Fruit fly (Drosophila melanogaster): ENCODE results near the gene CG3386.

The CG3386 gene

DNA sequence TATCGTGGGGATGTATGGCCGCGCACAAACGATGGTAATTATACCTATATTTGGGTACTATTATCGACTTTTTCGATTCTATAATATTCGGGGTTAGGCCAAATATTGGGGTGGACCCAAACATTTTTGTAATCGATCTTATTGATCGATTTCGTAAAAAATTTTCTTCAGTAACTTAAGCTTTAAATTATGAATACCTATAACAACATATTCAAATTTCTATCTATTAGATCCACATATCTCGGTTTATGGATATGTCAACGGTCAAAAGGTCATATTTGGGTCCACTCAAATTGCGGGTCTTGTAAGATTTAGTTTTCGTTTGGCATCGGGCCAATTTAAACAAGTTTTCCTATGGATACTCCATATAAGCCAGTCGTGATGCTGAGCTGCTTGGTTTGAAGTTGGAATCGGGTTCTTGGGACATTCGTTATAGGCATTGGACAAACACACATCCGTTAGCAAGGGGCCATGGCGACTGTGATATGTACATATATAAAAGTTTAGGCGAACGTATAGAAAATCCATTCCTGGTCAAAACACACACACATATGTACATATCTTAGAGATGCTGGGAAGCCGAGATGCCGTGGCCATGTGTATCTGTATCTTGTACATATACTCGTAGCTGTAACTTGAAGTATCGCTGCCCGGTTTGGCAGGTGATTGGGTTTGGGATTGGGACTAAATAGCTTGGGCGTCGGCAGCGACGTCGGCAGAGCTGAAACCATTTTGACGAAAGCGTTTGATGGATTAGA lies 18.1 kb upstream of the CG3386 start:
- TF ChIP-seq Pif1A (GFP tag; optimal IDR thresholded peaks at IDR 0.05) = peak; percentile 62
- TF ChIP-seq CG32121 (GFP tag; IDR thresholded peaks at IDR 0.05) = peak; percentile 25; the same call in 1 of the 2 replicates
- peak; percentile 23 for TF ChIP-seq Pif1B (GFP tag; optimal IDR thresholded peaks at IDR 0.05)
- TF ChIP-seq CG13204 (GFP tag; optimal IDR thresholded peaks at IDR 0.05) = no peak
- TF ChIP-seq CG9948 (tag; optimal IDR thresholded peaks at IDR 0.05) = peak; percentile 26
- peak; percentile 58 for TF ChIP-seq CG12605 (GFP tag; IDR thresholded peaks at IDR 0.05)
- no peak for TF ChIP-seq EcR (GFP tag; optimal IDR thresholded peaks at IDR 0.05)
- TF ChIP-seq CG10348 (GFP tag; IDR thresholded peaks at IDR 0.05) = no peak
- peak; percentile 38 for TF ChIP-seq CG17806 (tag; optimal IDR thresholded peaks at IDR 0.05)
- TF ChIP-seq fd96Ca (GFP tag; IDR thresholded peaks at IDR 0.05) = 0 out of 3 replicates have a peak, but pooled peaks have one; percentile 12
- TF ChIP-seq Ets98B (GFP tag; IDR thresholded peaks at IDR 0.05) = peak; percentile 59
- no peak for TF ChIP-seq rn (GFP tag; IDR thresholded peaks at IDR 0.05)
- TF ChIP-seq CG14655 (GFP tag; optimal IDR thresholded peaks at IDR 0.05) = peak; percentile 46
- no peak for TF ChIP-seq Snoo (tag; optimal IDR thresholded peaks at IDR 0.05)
- no peak for TF ChIP-seq CG15710 (tag; optimal IDR thresholded peaks at IDR 0.05)
- TF ChIP-seq CG8159 (tag; optimal IDR thresholded peaks at IDR 0.05) = peak; percentile 91
- TF ChIP-seq D1 (tag; optimal IDR thresholded peaks at IDR 0.05) = no peak
- TF ChIP-seq CG8301 (tag; optimal IDR thresholded peaks at IDR 0.05) = peak; percentile 45
- no peak for TF ChIP-seq gl (tag; optimal IDR thresholded peaks at IDR 0.05)
- TF ChIP-seq CG34367 (tag; optimal IDR thresholded peaks at IDR 0.05) = peak; percentile 6
- TF ChIP-seq CG4496 (GFP tag; IDR thresholded peaks at IDR 0.05) = peak; percentile 57; the same call in 2 of the 3 replicates

DNA sequence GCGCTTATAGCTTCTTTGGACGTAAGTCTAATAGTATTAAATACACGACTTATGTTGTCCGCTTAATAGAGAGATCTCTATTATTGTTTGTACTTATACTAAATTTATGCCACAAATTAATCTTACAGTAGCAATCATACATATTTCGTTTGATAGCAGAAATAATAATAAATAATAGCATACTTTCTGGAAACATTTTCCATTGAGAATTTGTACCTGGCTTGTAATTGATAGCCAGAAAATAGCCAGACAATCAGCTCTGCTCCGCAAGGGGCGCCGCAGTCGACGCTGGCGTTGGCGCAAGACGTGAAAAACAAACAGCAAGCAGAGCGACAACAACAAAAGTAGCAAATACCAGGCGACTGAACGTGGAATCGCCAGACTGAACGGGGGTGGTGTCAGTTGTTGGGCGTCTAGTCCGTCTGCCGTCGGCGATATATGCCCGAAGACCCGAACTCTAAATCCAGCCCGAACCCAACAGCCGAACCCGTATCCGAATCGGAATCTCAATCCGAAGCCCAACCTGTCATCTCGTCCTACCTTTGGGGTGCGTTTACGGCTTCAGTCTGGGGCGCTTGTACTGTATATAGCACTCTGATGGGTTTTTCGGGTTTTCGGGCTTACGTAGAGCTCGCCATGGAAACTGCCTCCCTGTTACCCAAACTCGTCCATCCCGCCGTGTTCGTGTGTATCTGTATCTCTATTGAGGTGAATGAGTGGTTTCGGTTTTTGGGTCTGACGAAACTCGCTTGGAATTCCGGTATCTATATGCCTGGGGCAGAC lies 17.3 kb upstream of the CG3386 start:
- no peak for TF ChIP-seq fd96Ca (GFP tag; IDR thresholded peaks at IDR 0.05)
- peak; percentile 41 for TF ChIP-seq CG9948 (tag; optimal IDR thresholded peaks at IDR 0.05)
- TF ChIP-seq Ets98B (GFP tag; IDR thresholded peaks at IDR 0.05) = peak; percentile 18; the same call in 1 of the 2 replicates
- no peak for TF ChIP-seq CG10348 (GFP tag; IDR thresholded peaks at IDR 0.05)
- TF ChIP-seq CG8301 (tag; optimal IDR thresholded peaks at IDR 0.05) = peak; percentile 47
- TF ChIP-seq CG13204 (GFP tag; optimal IDR thresholded peaks at IDR 0.05) = peak; percentile 18
- TF ChIP-seq Pif1A (GFP tag; optimal IDR thresholded peaks at IDR 0.05) = peak; percentile 15
- TF ChIP-seq Snoo (tag; optimal IDR thresholded peaks at IDR 0.05) = peak; percentile 33
- peak; percentile 67 for TF ChIP-seq CG8159 (tag; optimal IDR thresholded peaks at IDR 0.05)
- TF ChIP-seq CG12605 (GFP tag; IDR thresholded peaks at IDR 0.05) = no peak
- peak; percentile 60 for TF ChIP-seq CG15710 (tag; optimal IDR thresholded peaks at IDR 0.05)
- TF ChIP-seq EcR (GFP tag; optimal IDR thresholded peaks at IDR 0.05) = peak; percentile 68
- no peak for TF ChIP-seq CG32121 (GFP tag; IDR thresholded peaks at IDR 0.05)
- TF ChIP-seq CG14655 (GFP tag; optimal IDR thresholded peaks at IDR 0.05) = peak; percentile 74
- TF ChIP-seq D1 (tag; optimal IDR thresholded peaks at IDR 0.05) = peak; percentile 48
- peak; percentile 42 for TF ChIP-seq CG17806 (tag; optimal IDR thresholded peaks at IDR 0.05)
- TF ChIP-seq gl (tag; optimal IDR thresholded peaks at IDR 0.05) = no peak
- peak; percentile 33 for TF ChIP-seq Pif1B (GFP tag; optimal IDR thresholded peaks at IDR 0.05)
- TF ChIP-seq CG34367 (tag; optimal IDR thresholded peaks at IDR 0.05) = peak; percentile 61
- no peak for TF ChIP-seq CG4496 (GFP tag; IDR thresholded peaks at IDR 0.05)
- TF ChIP-seq rn (GFP tag; IDR thresholded peaks at IDR 0.05) = no peak

DNA sequence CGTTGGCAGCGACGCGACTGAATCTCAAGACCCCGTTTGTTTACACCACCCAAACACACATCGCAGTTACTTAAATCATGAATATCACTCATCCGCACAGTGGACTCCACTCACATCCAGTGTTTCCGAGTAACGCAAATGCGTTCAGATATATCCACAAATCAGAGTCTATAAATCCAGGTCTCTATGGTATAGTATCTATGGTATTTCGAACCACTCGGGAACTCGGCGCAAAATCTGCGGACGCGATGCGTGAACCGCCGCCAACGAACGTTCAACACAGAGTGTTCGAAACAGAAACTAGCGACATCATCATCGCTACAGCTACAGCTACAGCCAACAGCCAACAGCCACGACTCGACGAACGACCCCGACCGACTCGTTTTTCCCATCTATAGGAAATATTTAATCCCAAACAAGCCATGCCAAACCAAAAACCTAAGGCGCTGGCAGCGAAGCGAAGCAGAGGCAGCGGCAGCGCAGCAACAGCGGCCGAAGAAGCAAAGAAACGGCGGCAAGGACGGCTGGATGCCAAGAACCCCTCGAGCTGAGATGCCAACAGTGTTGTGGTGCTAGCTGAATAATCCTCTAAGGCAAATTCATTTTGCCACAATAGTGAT lies 16.6 kb upstream of the CG3386 start, which contains the start of gene CG13894:
Gene CG13894, minus strand, starts transcription at position 397 of the 620 bp plus-strand sequence.
- no peak for TF ChIP-seq Pif1B (GFP tag; optimal IDR thresholded peaks at IDR 0.05)
- no peak for TF ChIP-seq Snoo (tag; optimal IDR thresholded peaks at IDR 0.05)
- TF ChIP-seq gl (tag; optimal IDR thresholded peaks at IDR 0.05) = no peak
- TF ChIP-seq Pif1A (GFP tag; optimal IDR thresholded peaks at IDR 0.05) = no peak
- no peak for TF ChIP-seq fd96Ca (GFP tag; IDR thresholded peaks at IDR 0.05)
- no peak for TF ChIP-seq D1 (tag; optimal IDR thresholded peaks at IDR 0.05)
- TF ChIP-seq CG9948 (tag; optimal IDR thresholded peaks at IDR 0.05) = no peak
- no peak for TF ChIP-seq CG8159 (tag; optimal IDR thresholded peaks at IDR 0.05)
- TF ChIP-seq CG4496 (GFP tag; IDR thresholded peaks at IDR 0.05) = no peak
- TF ChIP-seq rn (GFP tag; IDR thresholded peaks at IDR 0.05) = no peak
- TF ChIP-seq CG8301 (tag; optimal IDR thresholded peaks at IDR 0.05) = no peak
- no peak for TF ChIP-seq CG32121 (GFP tag; IDR thresholded peaks at IDR 0.05)

DNA sequence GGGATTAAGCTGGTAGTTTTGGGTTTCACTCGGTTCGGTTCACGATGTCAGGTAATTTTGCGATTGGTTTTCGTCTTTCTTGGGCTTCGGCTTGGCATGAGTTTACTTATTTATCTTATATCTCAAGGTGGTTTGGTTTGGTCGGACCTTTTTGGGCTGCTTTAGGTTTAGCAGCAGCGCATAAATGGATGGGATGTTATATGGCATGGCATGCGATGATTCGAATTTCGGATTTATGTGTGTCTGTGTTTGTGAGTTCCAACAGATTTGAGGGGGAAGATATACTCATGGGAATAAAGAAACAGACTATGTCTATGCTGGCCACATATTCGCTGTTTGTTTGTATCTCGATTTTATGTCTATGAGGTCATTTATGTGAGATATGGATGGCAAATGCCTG lies 15.5 kb upstream of the CG3386 start:
- TF ChIP-seq rn (GFP tag; IDR thresholded peaks at IDR 0.05) (no peak), Ets98B (GFP tag; IDR thresholded peaks at IDR 0.05) (no peak), CG10348 (GFP tag; IDR thresholded peaks at IDR 0.05) (no peak), CG8159 (tag; optimal IDR thresholded peaks at IDR 0.05) (no peak), CG8301 (tag; optimal IDR thresholded peaks at IDR 0.05) (no peak), D1 (tag; optimal IDR thresholded peaks at IDR 0.05) (no peak), CG12605 (GFP tag; IDR thresholded peaks at IDR 0.05) (no peak), CG4496 (GFP tag; IDR thresholded peaks at IDR 0.05) (no peak), Pif1B (GFP tag; optimal IDR thresholded peaks at IDR 0.05) (no peak), CG32121 (GFP tag; IDR thresholded peaks at IDR 0.05) (no peak), Pif1A (GFP tag; optimal IDR thresholded peaks at IDR 0.05) (no peak), CG15710 (tag; optimal IDR thresholded peaks at IDR 0.05) (no peak), CG13204 (GFP tag; optimal IDR thresholded peaks at IDR 0.05) (no peak)

DNA sequence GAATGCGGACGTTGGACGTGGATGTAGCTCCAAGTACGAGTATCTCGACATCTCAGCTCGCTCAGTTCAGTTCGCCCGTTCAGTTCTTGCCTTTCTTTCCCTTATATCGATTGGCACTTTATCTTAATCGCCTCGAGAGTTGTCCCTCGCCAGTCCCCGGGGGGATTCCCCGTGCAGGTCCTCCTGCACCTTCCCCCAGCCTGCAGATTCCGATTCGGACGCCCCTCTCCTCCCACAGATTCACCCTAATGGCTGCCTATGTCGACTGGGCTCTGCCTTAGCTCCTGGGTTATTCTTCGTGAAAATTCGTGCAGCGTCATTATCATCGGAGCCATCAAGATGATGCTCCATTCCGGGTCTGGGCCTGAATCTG lies 14.8 kb upstream of the CG3386 start:
- TF ChIP-seq Pif1B (GFP tag; optimal IDR thresholded peaks at IDR 0.05) = no peak
- TF ChIP-seq CG12605 (GFP tag; IDR thresholded peaks at IDR 0.05) = no peak
- TF ChIP-seq CG4496 (GFP tag; IDR thresholded peaks at IDR 0.05) = no peak
- no peak for TF ChIP-seq CG8159 (tag; optimal IDR thresholded peaks at IDR 0.05)
- no peak for TF ChIP-seq CG13204 (GFP tag; optimal IDR thresholded peaks at IDR 0.05)
- no peak for TF ChIP-seq EcR (GFP tag; optimal IDR thresholded peaks at IDR 0.05)
